Worm (Caenorhabditis elegans) whole organism, midembryonic: Measurements from ENCODE around the gene kin-36.

Experiments used
- cog-1 ChIP-seq: sonication (generic microtip); optimal IDR thresholded peaks from 2 replicates; lab custom pipeline; 2016; ENCODE audit warnings: missing genetic modification characterization, missing compliant biosample characterization
- flt-1 ChIP-seq: fragments of 200-800 bp; sonication (Bioruptor generic); IDR thresholded peaks from 2 replicates; pipeline ENCODE4 v1.3.6; 2022; ENCODE audit warnings: missing genetic modification characterization, missing compliant biosample characterization
- ref-1 ChIP-seq: fragments of 200-800 bp; sonication (Bioruptor generic); conservative IDR thresholded peaks from 2 replicates; pipeline ENCODE4 v1.3.6; 2022; ENCODE audit warnings: missing genetic modification reagents, missing genetic modification characterization, missing compliant biosample characterization
- ztf-23 ChIP-seq: fragments of 200-800 bp; sonication (Bioruptor generic); IDR thresholded peaks from 2 replicates; pipeline ENCODE4 v1.3.6; 2022; ENCODE audit warnings: missing genetic modification reagents, missing genetic modification characterization, missing compliant biosample characterization

DNA sequence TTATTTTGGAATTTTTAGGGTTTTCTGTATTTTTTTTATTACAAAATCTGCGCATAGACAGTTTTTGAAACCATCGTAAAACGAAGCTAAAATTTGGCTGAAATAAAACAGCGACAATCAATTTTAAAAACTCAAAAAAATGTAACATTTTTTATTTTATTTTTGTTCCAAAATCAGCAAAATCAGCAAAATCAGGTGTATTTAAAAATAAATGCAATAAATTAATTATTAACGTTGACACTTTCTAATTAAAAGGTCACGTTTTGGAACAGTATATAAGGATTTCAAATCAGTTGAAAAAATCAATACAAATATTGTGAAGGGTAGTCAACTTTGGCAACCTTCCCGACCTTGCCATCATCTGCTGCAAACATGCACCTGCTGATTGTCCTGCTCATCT lies 45.4 kb upstream of the kin-36 start, which contains the start of gene R105.1:
- TF ChIP-seq flt-1 (GFP tag; lab: Robert Waterston, UW) (no peak), cog-1 (tag; lab: Kevin White, UChicago) (no peak), ref-1 (GFP tag; lab: Robert Waterston, UW) (no peak), ztf-23 (GFP tag; lab: Robert Waterston, UW) (no peak)
